Fruit fly (Drosophila melanogaster) whole organism, embryonic: ENCODE data around the gene CG15742.

ENCODE experiments used
- Adf1 ChIP-seq: fragments of 200-800 bp; sonication (Bioruptor generic); IDR thresholded peaks from 2 replicates; pipeline ENCODE4 v1.3.6; 2022; ENCODE audit warnings: missing biosample characterization, missing genetic modification characterization
- Bteb2 ChIP-seq: fragments of 200-800 bp; sonication (Bioruptor generic); optimal IDR thresholded peaks from 2 replicates; lab custom pipeline; 2016; ENCODE audit warnings: missing biosample characterization, missing genetic modification characterization
- CG10366 ChIP-seq: fragments of 200-800 bp; sonication (Bioruptor generic); IDR thresholded peaks from 2 replicates; pipeline ENCODE4 v1.3.6; 2022; ENCODE audit warnings: missing biosample characterization, missing genetic modification characterization
- CG10462 ChIP-seq: fragments of 200-800 bp; sonication (Bioruptor generic); optimal IDR thresholded peaks from 2 replicates; lab custom pipeline; 2016; ENCODE audit warnings: missing biosample characterization, missing genetic modification characterization
- CG10979 ChIP-seq: fragments of 200-800 bp; sonication (Bioruptor generic); optimal IDR thresholded peaks from 2 replicates; lab custom pipeline; 2018; ENCODE audit warnings: missing biosample characterization, mild to moderate bottlenecking, missing genetic modification characterization, moderate library complexity
- CG11456 ChIP-seq: fragments of 200-800 bp; sonication (Bioruptor generic); IDR thresholded peaks from 3 replicates; pipeline ENCODE4 v1.3.6; 2022; ENCODE audit warnings: missing biosample characterization, missing genetic modification characterization
- CG12155 ChIP-seq: fragments of 200-800 bp; sonication (Bioruptor generic); optimal IDR thresholded peaks from 3 replicates; lab custom pipeline; 2016; ENCODE audit warnings: missing biosample characterization, missing genetic modification characterization
- CG14710 ChIP-seq: fragments of 200-800 bp; sonication (Bioruptor generic); optimal IDR thresholded peaks from 3 replicates; lab custom pipeline; 2019; ENCODE audit warnings: missing biosample characterization, mild to moderate bottlenecking, missing genetic modification characterization, moderate library complexity
- CG15514 ChIP-seq: fragments of 200-800 bp; sonication (Bioruptor generic); optimal IDR thresholded peaks from 3 replicates; lab custom pipeline; 2017; ENCODE audit warnings: missing biosample characterization, missing genetic modification characterization, mild to moderate bottlenecking, moderate library complexity, missing genetic modification reagents
- CG17186 ChIP-seq: fragments of 200-800 bp; sonication (Bioruptor generic); optimal IDR thresholded peaks from 3 replicates; lab custom pipeline; 2017; ENCODE audit warnings: missing biosample characterization, missing genetic modification reagents, missing genetic modification characterization
- CG17612 ChIP-seq: fragments of 200-800 bp; sonication (Bioruptor generic); IDR thresholded peaks from 2 replicates; pipeline ENCODE4 v1.3.6; 2022; ENCODE audit warnings: missing biosample characterization, missing genetic modification characterization
- CG30020 ChIP-seq: fragments of 200-800 bp; optimal IDR thresholded peaks from 2 replicates; lab custom pipeline; 2019; ENCODE audit warnings: missing biosample characterization, mild to moderate bottlenecking, missing genetic modification characterization, moderate library complexity
- CG34422 ChIP-seq: fragments of 200-800 bp; sonication (Bioruptor generic); IDR thresholded peaks from 3 replicates; pipeline ENCODE4 v1.3.6; 2022; ENCODE audit warnings: missing biosample characterization, missing genetic modification characterization
- CG7372 ChIP-seq: fragments of 200-800 bp; sonication (Bioruptor generic); IDR thresholded peaks from 2 replicates; pipeline ENCODE4 v1.3.6; 2022; ENCODE audit warnings: missing biosample characterization, missing genetic modification characterization
- CG7556 ChIP-seq: fragments of 200-800 bp; sonication (Bioruptor generic); optimal IDR thresholded peaks from 2 replicates; lab custom pipeline; 2017; ENCODE audit warnings: missing biosample characterization, mild to moderate bottlenecking, missing genetic modification characterization
- CG7987 ChIP-seq: fragments of 200-800 bp; sonication (Bioruptor generic); optimal IDR thresholded peaks from 2 replicates; lab custom pipeline; 2018; ENCODE audit warnings: missing biosample characterization, mild to moderate bottlenecking, missing genetic modification characterization, moderate library complexity
- CG9817 ChIP-seq: fragments of 200-800 bp; sonication (Bioruptor generic); optimal IDR thresholded peaks from 2 replicates; lab custom pipeline; 2018; ENCODE audit warnings: missing biosample characterization, mild to moderate bottlenecking, missing genetic modification characterization, moderate library complexity
- Chrac-16 ChIP-seq: fragments of 200-800 bp; sonication (Bioruptor generic); optimal IDR thresholded peaks from 3 replicates; lab custom pipeline; 2016; ENCODE audit warnings: missing biosample characterization, missing genetic modification characterization
- D19A ChIP-seq: fragments of 200-800 bp; optimal IDR thresholded peaks from 3 replicates; lab custom pipeline; 2019; ENCODE audit warnings: missing biosample characterization, mild to moderate bottlenecking, missing genetic modification characterization, moderate library complexity
- Deaf1 ChIP-seq: fragments of 200-800 bp; optimal IDR thresholded peaks from 3 replicates; lab custom pipeline; 2019; ENCODE audit warnings: missing biosample characterization, mild to moderate bottlenecking, missing genetic modification characterization, moderate library complexity
- Hand ChIP-seq: fragments of 200-800 bp; sonication (Bioruptor generic); optimal IDR thresholded peaks from 2 replicates; lab custom pipeline; 2017; ENCODE audit warnings: mild to moderate bottlenecking, missing biosample characterization, missing genetic modification reagents, missing genetic modification characterization
- Lhr ChIP-seq: fragments of 200-800 bp; sonication (Bioruptor generic); optimal IDR thresholded peaks from 3 replicates; lab custom pipeline; 2017; ENCODE audit warnings: mild to moderate bottlenecking, missing biosample characterization, missing genetic modification reagents, missing genetic modification characterization
- MBD-R2 ChIP-seq: fragments of 200-800 bp; sonication (Bioruptor generic); IDR thresholded peaks from 2 replicates; pipeline ENCODE4 v1.3.6; 2022; ENCODE audit warnings: missing biosample characterization, missing genetic modification characterization
- Meics ChIP-seq: fragments of 200-800 bp; sonication (Bioruptor generic); optimal IDR thresholded peaks from 2 replicates; lab custom pipeline; 2017; ENCODE audit warnings: missing biosample characterization, mild to moderate bottlenecking, missing genetic modification characterization
- Myb ChIP-seq: fragments of 200-800 bp; sonication (Bioruptor generic); optimal IDR thresholded peaks from 2 replicates; lab custom pipeline; 2016; ENCODE audit warnings: missing biosample characterization, missing genetic modification characterization
- Ptx1 ChIP-seq: fragments of 200-800 bp; sonication (Bioruptor generic); IDR thresholded peaks from 2 replicates; pipeline ENCODE4 v1.3.6; 2022; ENCODE audit warnings: missing biosample characterization, missing genetic modification characterization
- Scr ChIP-seq: fragments of 200-800 bp; sonication (Bioruptor generic); IDR thresholded peaks from 2 replicates; pipeline ENCODE4 v1.3.6; 2022; ENCODE audit warnings: missing biosample characterization, missing genetic modification characterization; ENCODE audit not compliant: partially characterized antibody
- bab2 ChIP-seq: fragments of 200-800 bp; sonication (Bioruptor generic); optimal IDR thresholded peaks from 2 replicates; lab custom pipeline; 2016; ENCODE audit warnings: missing biosample characterization, missing genetic modification characterization
- chif ChIP-seq, 2 experiments: fragments of 200-800 bp; sonication (Bioruptor generic); optimal IDR thresholded peaks; 3 replicates each; lab custom pipeline; 2016; ENCODE audit warnings: missing biosample characterization in 2 of 2, missing genetic modification characterization in 2 of 2
- ftz-f1 ChIP-seq: fragments of 200-800 bp; sonication (Bioruptor generic); optimal IDR thresholded peaks from 2 replicates; lab custom pipeline; 2016; ENCODE audit warnings: missing biosample characterization, missing genetic modification characterization
- gro ChIP-seq: fragments of 200-800 bp; sonication (Bioruptor generic); optimal IDR thresholded peaks from 2 replicates; lab custom pipeline; 2016; ENCODE audit warnings: missing biosample characterization, missing genetic modification characterization
- gt ChIP-seq: fragments of 200-800 bp; sonication (Bioruptor generic); IDR thresholded peaks from 2 replicates; pipeline ENCODE4 v1.3.6; 2022; ENCODE audit warnings: missing biosample characterization, missing genetic modification characterization
- hkb ChIP-seq, 2 experiments: fragments of 200-800 bp in 1 of 2; fragments of >200 bp in 1 of 2; sonication (Bioruptor generic) in 1 of 2; IDR thresholded peaks in 1 of 2; optimal IDR thresholded peaks in 1 of 2; 2 replicates each; pipeline versions ENCODE4 v1.3.6 to Lab custom; 2017 to 2022; ENCODE audit warnings: missing biosample characterization in 1 of 2, missing genetic modification characterization in 1 of 2
- ind ChIP-seq: fragments of 200-800 bp; sonication (Bioruptor generic); optimal IDR thresholded peaks from 3 replicates; lab custom pipeline; 2016; ENCODE audit warnings: missing biosample characterization, missing genetic modification characterization
- insv ChIP-seq, 2 experiments: fragments of 200-800 bp; sonication (Bioruptor generic); optimal IDR thresholded peaks; 3 replicates each; lab custom pipeline; 2016 to 2018; ENCODE audit warnings: missing biosample characterization in 2 of 2, missing genetic modification characterization in 2 of 2
- nerfin-2 ChIP-seq: fragments of 200-800 bp; sonication (Bioruptor generic); IDR thresholded peaks from 2 replicates; pipeline ENCODE4 v1.3.6; 2022; ENCODE audit warnings: missing biosample characterization, missing genetic modification characterization; ENCODE audit not compliant: partially characterized antibody
- pita ChIP-seq: fragments of 200-800 bp; sonication (Bioruptor generic); optimal IDR thresholded peaks from 2 replicates; lab custom pipeline; 2017; ENCODE audit warnings: missing biosample characterization, mild to moderate bottlenecking, missing genetic modification characterization
- prd ChIP-seq, 3 experiments: fragments of >200 bp in 2 of 3; fragments of 200-800 bp in 1 of 3; sonication (Bioruptor generic) in 1 of 3; optimal IDR thresholded peaks in 2 of 3; IDR thresholded peaks in 1 of 3; 2 replicates in 2 of 3; 3 replicates in 1 of 3; pipeline versions ENCODE4 v1.3.6 to Lab custom; 2017 to 2022; ENCODE audit warnings: missing biosample characterization in 1 of 3, missing genetic modification characterization in 1 of 3
- pros ChIP-seq: fragments of 200-800 bp; sonication (Bioruptor generic); optimal IDR thresholded peaks from 3 replicates; lab custom pipeline; 2019; ENCODE audit warnings: missing biosample characterization, mild to moderate bottlenecking, missing genetic modification characterization, moderate library complexity
- psq ChIP-seq: fragments of 200-800 bp; sonication (Bioruptor generic); optimal IDR thresholded peaks from 2 replicates; lab custom pipeline; 2017; ENCODE audit warnings: missing biosample characterization, missing genetic modification characterization
- pum ChIP-seq: fragments of 200-800 bp; sonication (Bioruptor generic); optimal IDR thresholded peaks from 2 replicates; lab custom pipeline; 2016; ENCODE audit warnings: missing biosample characterization, missing genetic modification characterization
- so ChIP-seq: fragments of 200-800 bp; sonication (Bioruptor generic); IDR thresholded peaks from 3 replicates; pipeline ENCODE4 v1.3.6; 2022; ENCODE audit warnings: missing biosample characterization, missing genetic modification characterization
- sqz ChIP-seq: fragments of 200-800 bp; sonication (Bioruptor generic); optimal IDR thresholded peaks from 3 replicates; lab custom pipeline; 2018; ENCODE audit warnings: missing biosample characterization, mild to moderate bottlenecking, missing genetic modification characterization
- trh ChIP-seq: fragments of 200-800 bp; sonication (Bioruptor generic); optimal IDR thresholded peaks from 2 replicates; lab custom pipeline; 2016; ENCODE audit warnings: missing biosample characterization, missing genetic modification characterization
- tup ChIP-seq: fragments of 200-800 bp; sonication (Bioruptor generic); optimal IDR thresholded peaks from 2 replicates; lab custom pipeline; 2016; ENCODE audit warnings: missing biosample characterization, mild to moderate bottlenecking, missing genetic modification characterization, moderate library complexity
- vnd ChIP-seq: fragments of 200-800 bp; sonication (Bioruptor generic); IDR thresholded peaks from 3 replicates; pipeline ENCODE4 v1.3.6; 2022; ENCODE audit warnings: missing biosample characterization, missing genetic modification characterization; ENCODE audit not compliant: partially characterized antibody
- yki ChIP-seq: fragments of >200 bp; optimal IDR thresholded peaks from 3 replicates; lab custom pipeline; 2018
- zfh2 ChIP-seq: fragments of 200-800 bp; sonication (Bioruptor generic); optimal IDR thresholded peaks from 2 replicates; lab custom pipeline; 2016; ENCODE audit warnings: missing biosample characterization, missing genetic modification characterization

Gene CG15742

DNA sequence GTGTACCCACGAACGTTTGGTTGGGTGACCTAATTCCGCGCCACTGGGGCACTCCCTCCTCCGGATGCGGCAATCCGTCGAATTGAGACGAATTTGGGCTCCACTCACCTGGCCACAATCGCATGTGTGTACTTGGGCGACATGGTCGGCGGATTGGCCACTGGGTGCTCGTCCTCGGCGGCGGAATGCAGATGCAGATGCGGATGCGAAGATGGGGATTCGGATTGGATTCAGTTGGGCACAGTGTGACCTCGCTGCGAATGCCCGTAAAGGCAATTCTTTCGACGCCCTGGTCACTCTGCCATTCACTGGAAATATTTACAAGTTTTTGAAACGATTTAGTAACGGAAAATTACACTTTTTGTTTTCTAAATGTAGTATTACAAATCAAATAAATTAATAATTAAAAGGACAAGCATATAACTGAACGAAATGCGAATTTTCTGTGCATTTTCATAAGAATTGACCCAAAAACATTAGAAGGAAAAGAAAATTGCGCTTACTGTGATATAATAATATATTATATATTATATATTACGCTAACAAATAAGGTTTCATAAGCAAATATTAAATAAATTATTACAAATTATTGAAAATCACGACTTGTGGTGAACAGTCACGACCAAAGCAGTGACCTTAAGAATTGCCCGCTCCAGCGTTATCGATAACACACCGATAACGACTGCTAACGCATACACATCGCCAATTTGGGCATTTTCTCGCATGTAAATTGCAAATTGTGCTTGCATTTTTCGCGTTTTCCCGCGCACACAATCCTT is 38.3 kb upstream of the CG15742 start, which contains the start of gene CG1622:
TSS of gene CG1622 (plus strand) at position 678 of the 779 bp plus-strand sequence.
- no peak for TF ChIP-seq pum (GFP tag; lab: Kevin White, UChicago)
- TF ChIP-seq tup (GFP tag; lab: Kevin White, UChicago), result no peak
- TF ChIP-seq CG34422 (GFP tag; lab: Robert Waterston, UW), result peak; percentile 44; the same call in 1 of the 3 replicates
- peak; percentile 43; the same call in 1 of the 3 replicates for TF ChIP-seq CG11456 (GFP tag; lab: Robert Waterston, UW)
- TF ChIP-seq CG7987 (GFP tag; lab: Kevin White, UChicago), result no peak
- no peak for TF ChIP-seq prd (optimal IDR thresholded peaks at IDR 0.05; lab: Kevin White, UChicago)
- peak; percentile 61; the same call in 2 of the 3 replicates for TF ChIP-seq prd (GFP tag; IDR thresholded peaks at IDR 0.05; lab: Robert Waterston, UW)
- peak; percentile 27 for TF ChIP-seq CG9817 (tag; lab: Kevin White, UChicago)
- TF ChIP-seq CG7556, result peak; percentile 39
- TF ChIP-seq Lhr (GFP tag; lab: Kevin White, UChicago), result peak; percentile 26
- no peak for TF ChIP-seq Hand (GFP tag; lab: Kevin White, UChicago)
- 0 out of 2 replicates have a peak, but pooled peaks have one; percentile 24 for TF ChIP-seq CG7372 (GFP tag; lab: Robert Waterston, UW)
- TF ChIP-seq chif (GFP tag; optimal IDR thresholded peaks at IDR 0.05; lab: Kevin White, UChicago), result no peak
- TF ChIP-seq gro (GFP tag; lab: Kevin White, UChicago), result no peak
- TF ChIP-seq Scr (GFP tag; lab: Robert Waterston, UW), result peak; percentile 23; the same call in 1 of the 2 replicates
- no peak for TF ChIP-seq CG17612 (GFP tag; lab: Robert Waterston, UW)
- TF ChIP-seq Bteb2, result no peak
- no peak for TF ChIP-seq pita (GFP tag; lab: Kevin White, UChicago)
- no peak for TF ChIP-seq zfh2 (GFP tag; lab: Kevin White, UChicago)
- TF ChIP-seq CG12155 (GFP tag; lab: Kevin White, UChicago), result peak; percentile 10
- no peak for TF ChIP-seq bab2 (GFP tag; lab: Kevin White, UChicago)
- TF ChIP-seq sqz (GFP tag; lab: Kevin White, UChicago), result peak; percentile 10
- TF ChIP-seq trh (GFP tag; lab: Kevin White, UChicago), result no peak
- TF ChIP-seq gt (GFP tag; lab: Robert Waterston, UW), result no peak
- TF ChIP-seq Deaf1 (tag; lab: Kevin White, UChicago), result no peak
- TF ChIP-seq hkb (optimal IDR thresholded peaks at IDR 0.05; lab: Kevin White, UChicago), result no peak
- peak; percentile 13; the same call in 1 of the 2 replicates for TF ChIP-seq hkb (GFP tag; IDR thresholded peaks at IDR 0.05; lab: Robert Waterston, UW)
- no peak for TF ChIP-seq CG10462 (GFP tag; lab: Kevin White, UChicago)
- no peak for TF ChIP-seq Adf1 (GFP tag; lab: Robert Waterston, UW)
- peak; percentile 17 for TF ChIP-seq Chrac-16 (GFP tag; lab: Kevin White, UChicago)
- no peak for TF ChIP-seq CG10979
- TF ChIP-seq vnd (GFP tag; lab: Robert Waterston, UW), result no peak
- TF ChIP-seq ind, result peak; percentile 45
- no peak for TF ChIP-seq ftz-f1 (GFP tag; lab: Kevin White, UChicago)
- no peak for TF ChIP-seq CG17186 (GFP tag; lab: Kevin White, UChicago)
- no peak for TF ChIP-seq yki (lab: Kevin White, UChicago)
- TF ChIP-seq Meics (GFP tag; lab: Kevin White, UChicago), result peak; percentile 17
- TF ChIP-seq Ptx1 (GFP tag; lab: Robert Waterston, UW), result 0 out of 2 replicates have a peak, but pooled peaks have one; percentile 7
- TF ChIP-seq pros (GFP tag; lab: Kevin White, UChicago), result no peak
- peak; percentile 50 for TF ChIP-seq CG30020 (tag; lab: Kevin White, UChicago)
- TF ChIP-seq D19A (tag; lab: Kevin White, UChicago), result no peak
- no peak for TF ChIP-seq CG10366 (GFP tag; lab: Robert Waterston, UW)
- peak in 1 of 2 experiments; percentile 80 for TF ChIP-seq insv (GFP tag; optimal IDR thresholded peaks at IDR 0.05; lab: Kevin White, UChicago)
- no peak for TF ChIP-seq so (GFP tag; lab: Robert Waterston, UW)
- no peak for TF ChIP-seq psq (GFP tag; lab: Kevin White, UChicago)
- TF ChIP-seq nerfin-2 (GFP tag; lab: Robert Waterston, UW), result no peak
- peak; percentile 76 for TF ChIP-seq Myb (GFP tag; lab: Kevin White, UChicago)
- peak; percentile 53 for TF ChIP-seq CG14710 (tag; lab: Kevin White, UChicago)
- peak; percentile 40 for TF ChIP-seq CG15514 (GFP tag; lab: Kevin White, UChicago)
- TF ChIP-seq MBD-R2 (GFP tag; lab: Robert Waterston, UW), result peak; percentile 49
